Worm (Caenorhabditis elegans) whole organism, L4/young adult: ENCODE results near the gene irld-47.

Experiments
- W03F9.2 ChIP-seq: fragments of 150-350 bp; optimal IDR thresholded peaks from 2 replicates; lab custom pipeline; 2014; ENCODE audit warnings: missing biosample characterization, missing genetic modification characterization
- dao-5 ChIP-seq: sonication (generic microtip); optimal IDR thresholded peaks from 2 replicates; lab custom pipeline; 2016; ENCODE audit warnings: missing genotype, missing genetic modification characterization, moderate library complexity, missing compliant biosample characterization
- him-1 ChIP-seq: sonication (generic microtip); optimal IDR thresholded peaks from 2 replicates; lab custom pipeline; 2016; ENCODE audit warnings: missing genotype, missing genetic modification reagents, missing genetic modification characterization, missing compliant biosample characterization

irld-47 gene

ce11 chrII:7806872-7807271 is 15.5 kb downstream of the irld-47 start:
- no peak for TF ChIP-seq him-1
- no peak for TF ChIP-seq W03F9.2 (tag; lab: Kevin White, UChicago)
- TF ChIP-seq dao-5 (tag; lab: Kevin White, UChicago): no peak

ce11 chrII:7806054-7806453 is 16.3 kb downstream of the irld-47 start:
- no peak for TF ChIP-seq him-1

- TF ChIP-seq W03F9.2 (tag; lab: Kevin White, UChicago) (no peak), him-1 (no peak), dao-5 (tag; lab: Kevin White, UChicago) (no peak)
These were observed 19.2 kb downstream of the irld-47 start for ce11 chrII:7803174-7803573.

- TF ChIP-seq him-1 (no peak), W03F9.2 (tag; lab: Kevin White, UChicago) (no peak), dao-5 (tag; lab: Kevin White, UChicago) (no peak)
These were observed 20.5 kb downstream of the irld-47 start for ce11 chrII:7801899-7802298.

ce11 chrII:7801255-7801654 is 21.1 kb downstream of the irld-47 start:
- TF ChIP-seq W03F9.2 (tag; lab: Kevin White, UChicago) (no peak), him-1 (no peak), dao-5 (tag; lab: Kevin White, UChicago) (no peak)

ce11 chrII:7795299-7795698 is 27.1 kb downstream of the irld-47 start:
- TF ChIP-seq dao-5 (tag; lab: Kevin White, UChicago): no peak
- TF ChIP-seq W03F9.2 (tag; lab: Kevin White, UChicago): no peak
- no peak for TF ChIP-seq him-1

- no peak for TF ChIP-seq W03F9.2 (tag; lab: Kevin White, UChicago)
- TF ChIP-seq him-1: no peak
- TF ChIP-seq dao-5 (tag; lab: Kevin White, UChicago): no peak
These were observed 28.1 kb downstream of the irld-47 start, which contains the start of gene glr-4 for ce11 chrII:7794222-7794621. Gene glr-4, minus strand, starts transcription at chrII:7794322.

ce11 chrII:7792514-7792913 is 29.8 kb downstream of the irld-47 start:
- TF ChIP-seq him-1 (no peak), W03F9.2 (tag; lab: Kevin White, UChicago) (no peak), dao-5 (tag; lab: Kevin White, UChicago) (no peak)

- no peak for TF ChIP-seq him-1
These were observed 30.8 kb downstream of the irld-47 start for ce11 chrII:7791408-7792050.

- TF ChIP-seq him-1 (no peak), W03F9.2 (tag; lab: Kevin White, UChicago) (no peak), dao-5 (tag; lab: Kevin White, UChicago) (no peak)
These were observed 31.9 kb downstream of the irld-47 start, which contains the start of gene srlf-1 for ce11 chrII:7790324-7790898. Gene srlf-1, plus strand, starts transcription at chrII:7790591.

ce11 chrII:7789605-7790004 is 32.7 kb downstream of the irld-47 start:
- TF ChIP-seq dao-5 (tag; lab: Kevin White, UChicago) (no peak), W03F9.2 (tag; lab: Kevin White, UChicago) (no peak), him-1 (no peak)

- TF ChIP-seq him-1 (no peak), W03F9.2 (tag; lab: Kevin White, UChicago) (no peak), dao-5 (tag; lab: Kevin White, UChicago) (no peak)
These were observed 38.8 kb downstream of the irld-47 start, which contains the start of gene skr-17 for ce11 chrII:7783467-7783959. Gene skr-17, plus strand, starts transcription at chrII:7783517.

ce11 chrII:7781102-7781616 is 41.2 kb downstream of the irld-47 start, which contains the start of the genes snpc-1.1 and spdl-1:
Gene snpc-1.1, minus strand, starts transcription at chrII:7781301.
Gene spdl-1, plus strand, starts transcription at chrII:7781566.
- TF ChIP-seq him-1 (no peak), W03F9.2 (tag; lab: Kevin White, UChicago) (no peak), dao-5 (tag; lab: Kevin White, UChicago) (no peak)

- no peak for TF ChIP-seq W03F9.2 (tag; lab: Kevin White, UChicago)
- no peak for TF ChIP-seq dao-5 (tag; lab: Kevin White, UChicago)
- no peak for TF ChIP-seq him-1
These were observed 44.1 kb downstream of the irld-47 start for ce11 chrII:7778273-7778672.
